Worm (Caenorhabditis elegans) whole organism, L4 larva: ENCODE results near the gene nas-21.

Experiments
- Y5F2A.4 ChIP-seq: fragments of 200-800 bp; sonication (Bioruptor generic); optimal IDR thresholded peaks from 2 replicates; lab custom pipeline; 2018; ENCODE audit warnings: mild to moderate bottlenecking, missing genetic modification characterization, missing compliant biosample characterization
- Y75B8A.6 ChIP-seq: fragments of 200-800 bp; sonication (Bioruptor generic); IDR thresholded peaks from 2 replicates; pipeline ENCODE4 v1.3.6; 2022; ENCODE audit warnings: missing genetic modification reagents, missing genetic modification characterization, missing compliant biosample characterization
- aha-1 ChIP-seq: fragments of 150-350 bp; peaks from one replicate; lab custom pipeline; 2014; ENCODE audit warnings: missing biosample characterization, missing genetic modification characterization
- aly-2 ChIP-seq: sonication (generic microtip); optimal IDR thresholded peaks from 2 replicates; lab custom pipeline; 2018; ENCODE audit warnings: missing biosample characterization, missing genetic modification characterization
- ama-1 ChIP-seq: fragments of 150-350 bp; optimal IDR thresholded peaks from 2 replicates; lab custom pipeline; 2014; ENCODE audit warnings: inconsistent platforms, mixed read lengths
- ceh-28 ChIP-seq: fragments of 150-350 bp; optimal IDR thresholded peaks from 2 replicates; lab custom pipeline; 2014; ENCODE audit warnings: missing biosample characterization, missing genetic modification reagents, missing genetic modification characterization
- ceh-82 ChIP-seq: sonication (generic microtip); optimal IDR thresholded peaks from 2 replicates; lab custom pipeline; 2017; ENCODE audit warnings: missing biosample characterization, missing genetic modification characterization
- ces-1 ChIP-seq: fragments of 150-350 bp; sonication (generic microtip); optimal IDR thresholded peaks from 4 replicates; lab custom pipeline; 2014; ENCODE audit warnings: missing biosample characterization, missing genetic modification reagents, missing genetic modification characterization
- dmd-8 ChIP-seq: fragments of 200-800 bp; sonication (Bioruptor generic); IDR thresholded peaks from 2 replicates; pipeline ENCODE4 v1.3.6; 2022; ENCODE audit warnings: missing genetic modification characterization, missing compliant biosample characterization
- dmd-9 ChIP-seq: fragments of 200-800 bp; sonication (Bioruptor generic); IDR thresholded peaks from 2 replicates; pipeline ENCODE4 v1.3.6; 2022; ENCODE audit warnings: missing genetic modification reagents, missing genetic modification characterization, missing compliant biosample characterization
- fkh-10 ChIP-seq: fragments of 150-350 bp; optimal IDR thresholded peaks from 2 replicates; lab custom pipeline; 2014; ENCODE audit warnings: missing biosample characterization, missing genetic modification reagents, missing genetic modification characterization
- gei-8 ChIP-seq: fragments of 200-800 bp; sonication (Bioruptor generic); optimal IDR thresholded peaks from 2 replicates; lab custom pipeline; 2018; ENCODE audit warnings: mild to moderate bottlenecking, missing genetic modification characterization, missing compliant biosample characterization
- hlh-11 ChIP-seq: fragments of 200-800 bp; sonication (Bioruptor generic); optimal IDR thresholded peaks from 2 replicates; lab custom pipeline; 2018; ENCODE audit warnings: mild to moderate bottlenecking, missing genetic modification characterization, missing compliant biosample characterization
- hmg-1.1 ChIP-seq: fragments of 200-800 bp; sonication (Bioruptor generic); IDR thresholded peaks from 2 replicates; pipeline ENCODE4 v1.3.6; 2022; ENCODE audit warnings: missing genetic modification reagents, missing genetic modification characterization, missing compliant biosample characterization
- lin-38 ChIP-seq: fragments of 200-800 bp; sonication (Bioruptor generic); IDR thresholded peaks from 2 replicates; pipeline ENCODE4 v1.3.6; 2022; ENCODE audit warnings: missing genetic modification reagents, missing genetic modification characterization, missing compliant biosample characterization
- lsy-2 ChIP-seq, 2 experiments: fragments of 150-350 bp in 1 of 2; sonication (generic microtip) in 1 of 2; optimal IDR thresholded peaks; 2 replicates each; lab custom pipeline; 2014 to 2017; ENCODE audit warnings: missing biosample characterization in 2 of 2, missing genetic modification characterization in 2 of 2
- madf-5 ChIP-seq, 2 experiments: fragments of 200-800 bp; sonication (Bioruptor generic); IDR thresholded peaks; 2 replicates each; pipeline ENCODE4 v1.3.6; 2022; ENCODE audit warnings: missing compliant biosample characterization in 2 of 2, missing genetic modification characterization in 2 of 2
- mdl-1 ChIP-seq, 2 experiments: fragments of 150-350 bp in 1 of 2; sonication (generic microtip) in 1 of 2; optimal IDR thresholded peaks; 2 replicates each; lab custom pipeline; 2014 to 2017; ENCODE audit warnings: missing biosample characterization in 2 of 2, missing genetic modification characterization in 2 of 2
- mdt-29 ChIP-seq: fragments of 200-800 bp; sonication (Bioruptor generic); IDR thresholded peaks from 2 replicates; pipeline ENCODE4 v1.3.6; 2022; ENCODE audit warnings: missing genetic modification reagents, missing genetic modification characterization, missing compliant biosample characterization
- mes-2 ChIP-seq: sonication (generic microtip); optimal IDR thresholded peaks from 2 replicates; lab custom pipeline; 2016; ENCODE audit warnings: missing genotype, mild to moderate bottlenecking, missing genetic modification characterization, missing compliant biosample characterization; ENCODE audit not compliant: poor library complexity, severe bottlenecking
- mxl-2 ChIP-seq: fragments of 200-800 bp; sonication (Bioruptor generic); conservative IDR thresholded peaks from 2 replicates; pipeline ENCODE4 v1.3.6; 2022; ENCODE audit warnings: missing genetic modification reagents, missing genetic modification characterization, missing compliant biosample characterization
- mxl-3 ChIP-seq: fragments of 200-800 bp; sonication (Bioruptor generic); optimal IDR thresholded peaks from 2 replicates; lab custom pipeline; 2018; ENCODE audit warnings: mild to moderate bottlenecking, missing genetic modification characterization, missing compliant biosample characterization
- nhr-28 ChIP-seq: fragments of 150-350 bp; optimal IDR thresholded peaks from 2 replicates; lab custom pipeline; 2014; ENCODE audit warnings: missing biosample characterization, missing genetic modification characterization
- nhr-41 ChIP-seq: fragments of 200-800 bp; sonication (Bioruptor generic); IDR thresholded peaks from 2 replicates; pipeline ENCODE4 v1.3.6; 2022; ENCODE audit warnings: missing genetic modification reagents, missing genetic modification characterization, missing compliant biosample characterization
- nhr-42 ChIP-seq: fragments of 200-800 bp; sonication (Bioruptor generic); IDR thresholded peaks from 2 replicates; pipeline ENCODE4 v1.3.6; 2022; ENCODE audit warnings: missing genetic modification characterization, missing compliant biosample characterization
- nhr-76 ChIP-seq: fragments of 150-350 bp; optimal IDR thresholded peaks from 2 replicates; lab custom pipeline; 2014; ENCODE audit warnings: missing biosample characterization, missing genetic modification characterization
- pha-4 ChIP-seq, 2 experiments: fragments of 150-350 bp in 1 of 2; fragments of 200-800 bp in 1 of 2; sonication (Bioruptor generic) in 1 of 2; IDR thresholded peaks in 1 of 2; optimal IDR thresholded peaks in 1 of 2; 2 replicates each; pipeline versions ENCODE4 v1.3.6 to Lab custom; 2014 to 2022; ENCODE audit warnings: missing genetic modification characterization in 2 of 2, missing genetic modification reagents in 2 of 2, missing biosample characterization in 1 of 2, missing compliant biosample characterization in 1 of 2
- sdz-12 ChIP-seq: fragments of 200-800 bp; sonication (Bioruptor generic); optimal IDR thresholded peaks from 2 replicates; lab custom pipeline; 2018; ENCODE audit warnings: mild to moderate bottlenecking, missing genetic modification characterization, missing compliant biosample characterization
- set-16 ChIP-seq: fragments of 200-800 bp; sonication (Bioruptor generic); IDR thresholded peaks from 2 replicates; pipeline ENCODE4 v1.3.6; 2022; ENCODE audit warnings: missing genetic modification reagents, missing genetic modification characterization, missing compliant biosample characterization
- tra-1 ChIP-seq: fragments of 200-800 bp; sonication (Bioruptor generic); IDR thresholded peaks from 2 replicates; pipeline ENCODE4 v1.3.6; 2022; ENCODE audit warnings: missing genetic modification reagents, missing genetic modification characterization, missing compliant biosample characterization
- unc-130 ChIP-seq: sonication (generic microtip); optimal IDR thresholded peaks from 2 replicates; lab custom pipeline; 2016; ENCODE audit warnings: missing genetic modification reagents, missing genetic modification characterization, missing compliant biosample characterization
- unc-62 ChIP-seq, 3 experiments: fragments of 150-350 bp in 1 of 3; sonication (generic microtip); optimal IDR thresholded peaks in 2 of 3; peaks in 1 of 3; 1 replicate in 1 of 3; 2 replicates in 2 of 3; lab custom pipeline; 2014 to 2017; ENCODE audit warnings: missing biosample characterization in 3 of 3, missing genetic modification characterization in 3 of 3, missing genetic modification reagents in 3 of 3, missing genotype in 1 of 3
- zip-11 ChIP-seq: fragments of 200-800 bp; sonication (Bioruptor generic); IDR thresholded peaks from 2 replicates; pipeline ENCODE4 v1.3.6; 2022; ENCODE audit warnings: missing genetic modification characterization, missing compliant biosample characterization
- ztf-7 ChIP-seq: fragments of 150-350 bp; optimal IDR thresholded peaks from 2 replicates; lab custom pipeline; 2014; ENCODE audit warnings: missing biosample characterization, missing genetic modification characterization

Gene nas-21

DNA sequence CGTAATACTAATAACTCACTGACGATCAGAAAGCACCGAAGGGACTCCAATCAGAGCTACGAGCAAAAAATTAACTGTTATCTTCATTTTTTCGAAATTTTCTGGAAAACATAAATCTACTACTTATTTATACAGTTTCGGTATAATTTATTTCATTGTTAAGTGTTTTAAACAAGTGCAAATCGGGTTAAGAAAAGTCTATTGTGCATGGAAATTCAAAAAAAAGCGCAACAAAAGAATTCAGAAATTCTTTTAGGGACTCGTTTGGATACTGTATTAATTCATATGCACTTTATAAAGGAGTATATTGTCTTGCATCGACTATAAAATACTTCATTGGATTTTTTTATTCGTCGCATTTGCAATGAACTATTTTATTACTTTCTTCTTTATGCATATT lies at the start of gene nas-21, which contains the start of gene nas-20:
Gene nas-21 (plus strand): TSS at position 356 of the 400 bp plus-strand sequence.
Gene nas-20 (minus strand): TSS at position 101 of the 400 bp plus-strand sequence.
- no peak for TF ChIP-seq hmg-1.1
- TF ChIP-seq hlh-11: no peak
- no peak for TF ChIP-seq pha-4 (GFP tag; IDR thresholded peaks at IDR 0.05; lab: Robert Waterston, UW)
- no peak for TF ChIP-seq pha-4 (tag; optimal IDR thresholded peaks at IDR 0.05; lab: Kevin White, UChicago)
- no peak for TF ChIP-seq mxl-2 (GFP tag; lab: Robert Waterston, UW)
- TF ChIP-seq ama-1: no peak
- no peak for TF ChIP-seq madf-5 (GFP tag; IDR thresholded peaks at IDR 0.05; lab: Robert Waterston, UW)
- no peak for TF ChIP-seq tra-1 (GFP tag; lab: Robert Waterston, UW)
- TF ChIP-seq zip-11 (GFP tag; lab: Robert Waterston, UW): no peak
- no peak for TF ChIP-seq Y5F2A.4 (GFP tag; lab: Kevin White, UChicago)
- no peak for TF ChIP-seq lin-38 (GFP tag; lab: Robert Waterston, UW)
- TF ChIP-seq mes-2: no peak
- TF ChIP-seq dmd-9 (GFP tag; lab: Robert Waterston, UW): no peak
- TF ChIP-seq dmd-8 (GFP tag; lab: Robert Waterston, UW): no peak
- no peak for TF ChIP-seq sdz-12 (GFP tag; lab: Kevin White, UChicago)
- no peak for TF ChIP-seq gei-8 (GFP tag; lab: Kevin White, UChicago)

ce11 chrV:11424565-11424964 lies 47.8 kb upstream of the nas-21 start, which contains the start of gene T26H10.2:
Gene T26H10.2 (minus strand): TSS chrV:11424665.
- no peak for TF ChIP-seq nhr-28 (tag; lab: Kevin White, UChicago)
- no peak for TF ChIP-seq mdl-1 (tag; optimal IDR thresholded peaks at IDR 0.05; lab: Kevin White, UChicago)
- no peak for TF ChIP-seq mxl-3 (GFP tag; lab: Kevin White, UChicago)

- TF ChIP-seq ces-1 (GFP tag; lab: Kevin White, UChicago): peak; percentile 71
- no peak for TF ChIP-seq mdt-29 (GFP tag; lab: Robert Waterston, UW)
- no peak for TF ChIP-seq nhr-41 (GFP tag; lab: Robert Waterston, UW)
These were observed 43.6 kb upstream of the nas-21 start for ce11 chrV:11428728-11429127.

ce11 chrV:11430823-11431222 lies 41.5 kb upstream of the nas-21 start:
- TF ChIP-seq fkh-10 (GFP tag; lab: Kevin White, UChicago) (peak; percentile 17), aly-2 (tag; lab: Kevin White, UChicago) (no peak)

DNA sequence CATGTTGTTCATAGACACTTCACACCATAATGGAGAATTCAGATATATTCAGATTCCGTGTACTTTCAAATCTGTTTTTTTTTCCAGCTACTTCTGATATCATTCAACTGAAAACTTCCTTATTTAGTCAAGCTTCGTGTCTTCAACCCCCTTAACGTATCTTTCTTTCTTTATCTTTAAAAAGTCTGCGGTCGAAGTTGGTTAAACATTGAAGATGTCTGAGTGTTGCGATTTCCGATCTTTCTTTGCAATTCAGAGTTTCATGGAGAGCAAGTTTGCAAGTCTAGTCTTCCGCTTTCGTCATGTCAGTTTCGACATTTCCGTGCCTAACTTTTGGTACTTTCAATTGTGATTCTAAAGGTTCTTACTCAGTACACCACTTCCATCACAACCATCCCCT lies 37.1 kb upstream of the nas-21 start:
- peak in 1 of 2 experiments; percentile 91 for TF ChIP-seq unc-62 (GFP tag; optimal IDR thresholded peaks at IDR 0.05 in 1 of 2; lab: Kevin White, UChicago)
- no peak for TF ChIP-seq unc-62 (tag; optimal IDR thresholded peaks at IDR 0.05; lab: Kevin White, UChicago)
- no peak for TF ChIP-seq nhr-42 (GFP tag; lab: Robert Waterston, UW)

DNA sequence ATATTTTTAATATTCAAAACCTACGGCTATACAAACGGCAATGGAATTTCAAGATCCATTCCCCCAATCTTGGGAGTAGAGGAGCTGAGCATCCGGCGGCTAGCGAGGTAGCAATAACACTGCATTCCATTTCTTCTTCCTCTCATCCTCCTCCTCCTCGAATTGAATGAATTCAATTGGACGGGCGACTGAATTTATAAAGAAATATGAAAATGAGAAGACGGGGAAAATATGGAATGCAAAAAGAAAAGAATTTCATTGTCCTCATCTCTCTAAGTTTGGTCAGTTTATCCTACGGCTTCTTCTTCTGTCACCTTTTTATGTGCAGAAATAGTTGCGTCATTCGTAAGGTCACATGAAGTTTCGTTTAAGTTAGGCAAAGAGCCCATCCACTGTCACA lies 36.0 kb upstream of the nas-21 start:
- TF ChIP-seq ceh-82: no peak
- TF ChIP-seq aha-1 (tag; lab: Kevin White, UChicago): peak; percentile 80
- no peak for TF ChIP-seq set-16 (GFP tag; lab: Robert Waterston, UW)

- TF ChIP-seq ztf-7 (tag; lab: Kevin White, UChicago) (no peak), lsy-2 (tag; optimal IDR thresholded peaks at IDR 0.05; lab: Kevin White, UChicago) (no peak), Y75B8A.6 (GFP tag; lab: Robert Waterston, UW) (no peak), nhr-76 (tag; lab: Kevin White, UChicago) (no peak), mdt-29 (GFP tag; lab: Robert Waterston, UW) (no peak), unc-130 (no peak), ceh-28 (no peak), zip-11 (GFP tag; lab: Robert Waterston, UW) (no peak)
These were observed 33.9 kb upstream of the nas-21 start, which contains the start of gene dmsr-1 for ce11 chrV:11438464-11438863. Gene dmsr-1 (plus strand): TSS chrV:11438764.
